Fruit fly (Drosophila melanogaster) ovary, adult (tissue): ENCODE measurements around the gene Mob2.
A peak's percentile ranks its signal among the peaks of the same experiment; 100 is the strongest.
"Not testable (repeated sequence)": the region's sequence is repeated elsewhere in the genome, so short reads cannot be mapped to it uniquely, and the experiment has no call there.

Experiments used
- CG17801 ChIP-seq: fragments of 200-800 bp; optimal IDR thresholded peaks from 2 replicates; lab custom pipeline; 2019; ENCODE audit warnings: missing biosample characterization, mild to moderate bottlenecking, missing genetic modification characterization, moderate library complexity; ENCODE audit not compliant: partially characterized antibody

Gene Mob2

DNA sequence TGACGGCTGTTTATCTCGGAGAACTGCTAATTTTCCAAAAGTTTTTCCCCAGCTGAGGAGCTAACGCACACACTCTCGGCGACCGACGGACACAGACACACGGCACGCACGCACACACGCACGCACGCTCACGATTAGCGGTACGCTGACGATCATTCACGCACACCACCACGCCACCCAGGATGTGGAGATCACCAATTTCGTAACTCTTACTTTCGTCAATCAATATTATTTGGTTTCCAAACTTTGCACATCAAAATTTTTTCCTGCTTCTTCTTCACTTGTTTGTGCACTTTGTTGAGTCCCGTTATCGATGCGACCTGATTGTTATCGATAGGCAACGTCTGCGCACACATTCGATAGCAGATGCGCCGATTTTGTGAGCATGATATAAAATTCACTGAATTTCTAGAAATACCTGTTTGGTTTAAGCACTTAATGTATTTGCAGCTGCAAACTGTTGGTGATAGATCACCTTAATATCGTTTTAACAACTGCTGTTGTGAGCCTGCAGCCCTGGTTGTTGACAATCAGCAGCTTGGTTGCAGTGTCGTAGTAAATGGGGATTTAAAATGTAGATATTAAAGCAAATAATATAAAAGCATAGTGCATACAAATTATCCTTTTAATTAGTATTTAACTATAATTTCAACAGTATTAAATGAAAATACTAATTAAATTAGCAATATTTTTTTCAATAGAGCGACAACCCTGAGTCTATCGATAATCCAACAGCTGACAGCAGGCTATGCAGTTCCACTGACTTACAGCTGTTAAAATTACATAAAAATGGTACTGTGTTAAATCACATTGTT is at the start of gene Mob2, which contains the start of gene CG7394:
TSS of gene Mob2 (minus strand) at position 288 of the 815 bp plus-strand sequence.
TSS of gene CG7394 (plus strand) at position 51 of the 815 bp plus-strand sequence.
- peak; percentile 86 for TF ChIP-seq CG17801

DNA sequence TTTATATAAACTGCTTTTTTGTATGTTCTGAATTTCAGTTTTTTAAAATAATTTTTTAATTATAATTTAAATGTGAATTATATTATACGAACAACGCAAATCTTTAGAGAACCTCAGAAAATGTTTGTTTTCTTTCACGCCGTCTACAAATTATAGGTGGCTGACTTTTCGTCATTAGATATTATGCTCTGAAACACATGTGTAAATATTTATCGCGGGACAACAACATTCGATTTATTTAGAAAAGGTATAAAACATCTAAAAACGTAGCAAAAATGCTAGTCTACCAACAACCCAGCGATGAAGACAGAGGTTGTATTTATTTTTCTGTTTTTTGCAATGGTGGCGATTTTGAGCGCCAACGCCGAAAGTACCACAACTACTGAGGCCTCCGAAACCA is 47.8 kb upstream of the Mob2 start, which contains the start of gene CG42832:
TSS of gene CG42832 (plus strand) at position 301 of the 400 bp plus-strand sequence.
- TF ChIP-seq CG17801, result no peak

DNA sequence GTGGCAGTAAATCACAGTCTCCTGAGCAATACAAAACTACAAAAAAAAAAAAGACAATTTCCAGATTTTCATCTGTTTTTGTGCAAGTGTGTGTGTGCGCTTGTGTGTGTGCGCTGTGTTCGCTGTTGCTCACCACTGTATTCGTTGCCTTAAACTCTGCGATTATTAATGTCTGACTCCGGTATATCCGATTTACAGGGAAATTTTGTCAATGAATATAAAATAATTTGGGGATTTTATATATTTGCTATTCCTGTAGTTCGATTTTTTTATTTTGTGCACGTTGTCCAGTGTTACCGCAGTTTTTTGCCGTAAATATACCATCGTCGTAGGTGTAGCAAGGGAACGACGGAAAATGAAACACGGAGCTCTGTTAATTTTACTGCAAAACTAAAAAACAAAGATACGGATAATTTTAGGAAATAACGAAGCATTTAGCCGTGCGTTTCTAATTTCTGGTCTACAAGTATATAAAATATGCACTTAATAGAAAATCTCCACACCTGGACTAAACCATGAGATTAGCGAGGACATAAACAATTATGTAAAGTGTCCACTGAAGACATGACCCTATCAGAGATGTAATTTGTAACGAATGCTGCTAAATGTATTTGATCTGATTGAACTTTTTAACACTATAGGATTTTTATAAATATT is 47.2 kb upstream of the Mob2 start, which contains the start of gene Duba:
TSS of gene Duba (minus strand) at position 313 of the 657 bp plus-strand sequence.
- no peak for TF ChIP-seq CG17801

DNA sequence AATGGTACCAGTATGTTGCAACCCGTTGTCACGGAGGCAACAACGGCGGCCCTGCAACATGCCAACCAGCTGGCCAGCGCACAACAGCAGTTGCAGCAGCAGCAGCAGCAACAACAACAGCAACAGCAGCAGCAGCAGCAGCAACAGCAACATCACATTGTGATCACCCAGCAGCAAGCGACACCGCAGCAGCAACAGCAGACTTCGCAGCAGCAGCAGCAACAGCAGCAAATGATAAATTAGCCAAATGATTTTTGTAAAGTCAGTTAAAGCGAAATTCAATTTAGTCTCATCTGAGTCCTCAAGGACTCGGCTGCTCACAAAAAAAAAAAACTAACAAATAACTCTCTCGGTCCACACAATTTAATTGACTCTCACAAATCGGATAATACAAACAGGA is 42.2 kb upstream of the Mob2 start:
- no peak for TF ChIP-seq CG17801

DNA sequence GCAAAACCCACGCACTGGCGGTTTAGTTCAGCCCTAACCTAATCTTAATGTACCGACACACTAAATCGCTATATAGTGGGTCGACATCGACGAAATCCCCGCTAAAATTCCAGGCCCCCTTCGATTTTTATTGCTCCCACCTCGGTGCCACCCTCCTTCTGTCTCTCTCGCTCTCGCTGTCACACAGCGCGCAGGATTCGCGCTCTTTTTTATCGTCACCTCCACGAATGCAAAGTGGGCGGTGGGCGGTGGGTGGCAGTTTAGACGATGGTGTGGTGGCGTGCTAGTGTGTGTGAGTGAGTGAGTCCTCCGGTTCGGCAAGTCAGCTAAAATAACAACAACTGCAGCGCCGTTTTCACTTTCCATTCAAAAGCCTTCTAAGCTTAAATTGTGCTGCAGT is 40.0 kb upstream of the Mob2 start:
- no peak for TF ChIP-seq CG17801

DNA sequence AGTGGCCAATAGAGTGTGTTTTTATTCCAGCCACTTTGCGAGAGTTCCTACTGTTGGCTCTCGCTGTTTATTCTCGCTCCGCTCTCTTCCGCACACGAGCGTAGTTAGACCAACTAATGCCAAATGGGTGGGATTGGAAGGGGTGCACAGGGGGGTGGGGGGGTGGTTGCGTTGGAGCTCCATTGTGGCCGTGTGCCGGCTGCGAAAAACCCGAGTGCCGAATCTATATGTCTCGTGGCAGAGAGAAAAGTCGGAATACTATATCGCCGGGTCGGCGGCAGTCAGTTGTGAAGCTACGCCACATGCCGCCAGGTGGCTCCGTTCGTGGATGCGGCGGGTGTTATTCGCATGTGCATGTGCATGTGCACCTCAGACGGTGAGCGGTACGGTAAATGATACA is 39.1 kb upstream of the Mob2 start:
- no peak for TF ChIP-seq CG17801

DNA sequence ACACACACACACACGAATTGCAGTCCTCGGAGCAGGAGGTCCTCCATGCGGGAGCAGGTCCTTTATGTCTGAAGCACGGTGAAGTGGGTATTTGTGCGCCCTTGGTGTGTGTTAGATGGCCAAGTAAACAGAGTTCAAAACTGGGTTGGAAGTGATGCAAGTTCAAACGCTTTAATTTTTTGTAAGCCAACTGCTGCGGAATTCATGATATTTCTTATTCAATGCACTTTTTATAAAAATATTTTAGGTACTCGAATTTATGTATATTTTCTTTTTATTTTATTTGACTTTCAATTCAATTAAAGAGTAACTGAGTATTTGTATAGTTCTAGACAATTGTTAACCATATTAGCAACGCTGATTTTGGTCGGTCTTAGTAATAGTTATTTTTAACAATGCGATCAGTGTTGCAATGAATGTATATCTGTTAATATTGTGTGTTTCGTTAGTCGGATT is 38.0 kb upstream of the Mob2 start, which contains the start of the genes CG14137 and CG46394:
TSS of gene CG14137 (minus strand) at position 101 of the 456 bp plus-strand sequence.
TSS of gene CG46394 (plus strand) at position 406 of the 456 bp plus-strand sequence.
- no peak for TF ChIP-seq CG17801

DNA sequence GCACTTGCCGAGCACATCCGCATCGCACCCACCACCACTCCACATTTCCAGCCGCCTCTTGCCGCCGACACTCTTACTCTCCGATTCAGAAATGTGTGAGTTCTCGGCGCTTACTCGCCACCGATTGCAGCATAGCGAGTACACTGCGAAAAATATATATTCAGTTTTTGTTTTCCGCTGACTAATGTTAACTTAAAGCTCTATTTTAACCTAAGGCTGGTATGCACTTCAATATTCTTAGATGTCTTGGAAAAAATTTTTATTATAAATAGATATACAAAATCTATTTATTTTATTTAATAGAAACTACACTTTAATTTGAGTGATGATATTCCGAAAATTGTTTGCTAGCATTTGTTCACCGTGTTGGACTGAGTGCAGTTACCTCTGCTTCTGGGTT is 37.2 kb upstream of the Mob2 start:
- TF ChIP-seq CG17801, result no peak

DNA sequence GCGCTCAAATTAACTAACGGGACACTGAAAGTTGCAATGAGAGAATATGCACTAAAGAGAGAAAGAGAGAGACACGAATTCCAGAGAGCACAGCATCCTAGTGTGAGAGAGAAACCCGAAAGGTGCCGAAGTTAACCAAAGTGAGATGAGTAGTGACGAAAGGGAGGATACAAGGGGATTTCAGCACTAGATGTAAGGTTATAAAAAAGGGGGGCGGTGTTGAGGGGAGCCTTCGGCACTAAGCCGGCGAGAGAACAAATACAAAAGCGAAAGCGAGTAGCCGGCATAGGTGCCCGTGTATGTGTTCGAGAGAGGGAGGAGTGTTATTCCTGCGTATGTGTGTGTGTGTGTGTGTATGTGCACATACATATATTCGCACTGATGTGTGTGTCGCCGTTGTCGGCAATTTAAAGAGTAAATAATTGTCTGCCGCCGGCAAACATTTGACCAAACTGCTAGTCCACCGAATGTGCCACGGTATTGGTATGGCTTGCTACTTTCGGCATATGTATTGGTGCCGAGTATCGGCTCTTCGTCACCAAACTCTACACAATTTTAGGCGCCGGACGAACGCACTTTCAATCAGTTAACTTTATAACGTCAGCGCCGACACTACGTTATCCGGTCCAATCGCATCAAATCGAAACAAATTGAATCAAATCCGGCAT is 34.7 kb upstream of the Mob2 start, which contains the start of gene CG7368:
TSS of gene CG7368 (plus strand) at position 618 of the 668 bp plus-strand sequence.
- TF ChIP-seq CG17801, result no peak

DNA sequence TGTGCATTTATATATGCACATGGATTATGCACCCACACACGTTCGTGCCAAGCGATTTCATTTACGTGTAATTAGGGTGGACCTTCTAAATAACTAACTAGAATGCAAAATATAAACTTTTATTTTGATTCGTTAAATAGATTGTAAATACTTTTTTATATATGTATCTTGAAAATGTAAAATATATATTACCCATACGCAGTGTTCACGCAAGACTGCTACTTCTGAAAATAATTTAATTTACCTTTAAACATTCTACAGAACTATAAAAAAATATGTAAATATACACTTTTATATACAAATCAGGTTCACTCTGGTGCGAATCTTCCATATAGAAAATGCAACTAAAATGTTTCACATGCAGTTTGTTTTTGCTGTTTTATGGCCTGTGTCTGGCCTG is 31.7 kb upstream of the Mob2 start:
- TF ChIP-seq CG17801, result no peak

DNA sequence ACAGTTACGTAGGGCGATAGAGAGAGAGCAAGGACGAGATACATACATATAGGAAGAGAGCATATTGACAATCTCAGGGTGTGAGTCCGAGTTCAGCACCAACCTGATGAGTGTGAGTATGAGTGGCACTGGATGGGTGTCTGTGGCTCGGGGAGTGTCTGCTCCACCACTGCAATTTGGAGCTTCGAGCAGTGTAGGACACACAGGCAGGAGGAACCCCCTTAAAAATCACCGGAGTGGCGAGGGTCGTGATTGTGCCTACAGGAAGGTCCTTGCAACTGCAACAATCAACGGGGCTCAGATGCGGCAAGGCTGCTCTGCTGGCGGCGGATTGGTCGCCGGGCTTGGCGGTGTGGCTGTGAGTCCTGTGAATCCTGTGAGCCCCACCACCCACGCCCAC is 29.8 kb upstream of the Mob2 start:
- TF ChIP-seq CG17801, result no peak

DNA sequence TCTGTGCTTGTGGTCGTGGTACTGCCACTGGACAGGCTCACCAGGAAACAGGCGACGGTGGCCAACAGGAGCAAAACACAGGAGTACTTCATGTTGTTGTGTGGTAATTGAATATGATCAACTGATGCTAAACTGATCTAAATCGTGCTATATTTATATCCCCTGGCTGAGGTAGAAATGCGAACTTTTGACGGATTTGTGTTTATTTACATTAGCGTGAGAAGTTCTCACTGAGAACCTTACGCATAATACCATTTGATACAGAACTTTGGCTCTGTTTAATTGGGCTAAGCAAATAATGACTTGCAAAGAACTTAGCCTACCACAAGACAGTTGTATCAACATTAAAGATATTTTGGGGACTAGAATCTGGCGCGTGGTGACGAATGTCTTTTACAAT is 29.1 kb upstream of the Mob2 start, which contains the start of gene CG33268:
TSS of gene CG33268 (minus strand) at position 101 of the 400 bp plus-strand sequence.
- TF ChIP-seq CG17801, result no peak

DNA sequence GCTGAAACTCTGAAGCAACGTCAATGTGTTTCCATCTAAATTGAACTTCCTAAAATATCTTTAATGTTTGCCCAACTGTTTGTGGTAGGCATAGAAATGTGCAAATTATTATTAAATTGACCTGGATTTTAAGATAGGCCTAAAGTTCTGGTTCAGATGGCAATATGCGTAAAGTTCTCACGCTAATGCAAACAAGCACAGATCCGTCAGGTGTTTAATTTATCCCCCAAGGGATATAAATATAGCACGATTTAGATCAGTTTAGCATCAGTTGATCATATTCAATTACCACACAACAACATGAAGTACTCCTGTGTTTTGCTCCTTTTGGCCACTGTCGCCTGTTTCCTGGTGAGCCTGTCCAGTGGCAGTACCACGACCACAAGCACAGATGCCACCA is 27.4 kb upstream of the Mob2 start, which contains the start of gene CG7377:
TSS of gene CG7377 (plus strand) at position 301 of the 400 bp plus-strand sequence.
- not testable (repeated sequence) for TF ChIP-seq CG17801

DNA sequence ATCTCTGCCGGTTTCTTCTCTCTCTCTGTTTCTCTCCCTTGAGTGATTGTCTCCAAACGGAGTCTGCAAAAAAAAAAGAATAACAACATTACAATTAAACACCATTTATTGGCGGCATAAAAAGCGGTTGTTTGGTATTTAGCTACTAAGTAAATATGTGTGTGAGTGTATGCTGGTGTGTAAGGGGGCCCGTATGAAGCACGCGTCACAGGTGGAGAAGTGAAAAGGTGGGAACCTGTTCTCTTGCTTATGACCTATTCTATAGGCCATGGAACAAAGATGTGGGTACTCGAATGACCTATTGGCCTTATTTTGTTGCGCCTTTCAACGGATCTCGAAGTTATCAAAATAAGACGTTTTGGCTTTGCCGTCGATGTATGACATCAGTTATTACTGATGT is 26.6 kb upstream of the Mob2 start:
- TF ChIP-seq CG17801, result no peak

DNA sequence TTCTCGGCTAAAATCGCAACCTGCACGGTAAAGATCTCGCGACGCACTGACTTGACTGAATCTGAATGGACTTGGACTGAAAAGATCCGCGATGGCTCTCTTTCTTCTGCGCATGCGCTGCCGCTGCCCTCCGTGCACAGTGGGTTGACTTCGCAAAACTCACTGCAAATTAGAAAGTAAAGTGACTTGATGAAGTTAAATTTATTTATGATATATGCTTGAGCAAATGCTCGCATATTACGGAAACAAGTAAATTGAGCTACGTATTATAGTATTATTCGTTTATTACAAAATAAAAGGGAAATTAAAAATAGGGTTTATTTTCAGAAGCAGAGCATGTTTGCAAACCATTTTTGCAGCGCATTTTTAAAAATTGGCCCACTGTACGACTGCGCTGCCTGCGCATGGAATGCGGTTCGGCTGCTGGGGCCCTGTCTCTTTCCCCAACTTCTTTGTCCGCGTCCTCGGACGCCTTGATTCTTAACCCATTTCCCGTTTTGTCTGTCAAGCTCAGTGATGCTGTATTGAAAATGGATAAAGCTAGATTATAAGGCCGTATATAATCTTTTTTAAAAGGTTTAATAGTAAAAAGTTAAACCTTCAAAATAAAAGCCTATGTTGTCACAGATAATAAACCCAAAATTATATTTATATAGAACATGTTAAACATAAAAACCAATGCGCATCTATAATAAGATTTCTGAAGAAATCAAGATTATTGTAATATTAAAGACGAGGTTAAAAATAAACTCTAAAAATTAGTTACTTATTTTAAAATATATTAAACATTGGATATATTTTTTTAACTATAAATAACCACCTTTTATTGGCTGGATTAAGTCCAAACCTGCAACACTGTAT is 25.9 kb upstream of the Mob2 start, which contains the start of gene rt:
TSS of gene rt (minus strand) at position 51 of the 861 bp plus-strand sequence.
- peak; percentile 27 for TF ChIP-seq CG17801
